Worm (Caenorhabditis elegans) whole organism, L2 larva: ENCODE data around the gene Y38E10A.35.

Experiments used
- C34F6.9 ChIP-seq: fragments of 150-350 bp; optimal IDR thresholded peaks from 2 replicates; lab custom pipeline; 2014; ENCODE audit warnings: missing biosample characterization, missing genetic modification characterization
- alr-1 ChIP-seq: fragments of 150-350 bp; optimal IDR thresholded peaks from 2 replicates; lab custom pipeline; 2014; ENCODE audit warnings: missing biosample characterization, missing genetic modification characterization
- ama-1 ChIP-seq: fragments of 150-350 bp; optimal IDR thresholded peaks from 2 replicates; lab custom pipeline; 2018; ENCODE audit warnings: inconsistent platforms
- ceh-16 ChIP-seq: fragments of 150-350 bp; optimal IDR thresholded peaks from 2 replicates; lab custom pipeline; 2014; ENCODE audit warnings: missing biosample characterization, missing genetic modification characterization
- dmd-4 ChIP-seq: sonication (generic microtip); optimal IDR thresholded peaks from 2 replicates; lab custom pipeline; 2017; ENCODE audit warnings: missing biosample characterization, missing genetic modification characterization
- egl-27 ChIP-seq: sonication (generic microtip); optimal IDR thresholded peaks from 3 replicates; lab custom pipeline; 2017; ENCODE audit warnings: missing biosample characterization, missing genetic modification reagents, missing genetic modification characterization
- elt-1 ChIP-seq: fragments of 150-350 bp; optimal IDR thresholded peaks from 2 replicates; lab custom pipeline; 2014; ENCODE audit warnings: missing biosample characterization, missing genetic modification characterization
- gmeb-1 ChIP-seq: fragments of 150-350 bp; optimal IDR thresholded peaks from 2 replicates; lab custom pipeline; 2014; ENCODE audit warnings: missing biosample characterization, missing genetic modification characterization
- lin-11 ChIP-seq: fragments of 150-350 bp; sonication (generic microtip); optimal IDR thresholded peaks from 2 replicates; lab custom pipeline; 2014; ENCODE audit warnings: missing biosample characterization, missing genetic modification characterization, inconsistent platforms, mixed read lengths
- nhr-10 ChIP-seq: sonication (generic microtip); optimal IDR thresholded peaks from 2 replicates; lab custom pipeline; 2017; ENCODE audit warnings: missing biosample characterization, missing genetic modification characterization
- nhr-11 ChIP-seq: fragments of 150-350 bp; optimal IDR thresholded peaks from 2 replicates; lab custom pipeline; 2014; ENCODE audit warnings: missing biosample characterization, missing genetic modification characterization
- nhr-12 ChIP-seq: fragments of 150-350 bp; optimal IDR thresholded peaks from 2 replicates; lab custom pipeline; 2014; ENCODE audit warnings: missing biosample characterization, missing genetic modification characterization
- nhr-21 ChIP-seq: fragments of 150-350 bp; optimal IDR thresholded peaks from 2 replicates; lab custom pipeline; 2014; ENCODE audit warnings: missing biosample characterization, missing genetic modification characterization
- nhr-237 ChIP-seq: fragments of 150-350 bp; optimal IDR thresholded peaks from 2 replicates; lab custom pipeline; 2014; ENCODE audit warnings: missing biosample characterization, missing genetic modification characterization
- nhr-6 ChIP-seq: fragments of 150-350 bp; optimal IDR thresholded peaks from 2 replicates; lab custom pipeline; 2014; ENCODE audit warnings: missing biosample characterization, missing genetic modification characterization
- nhr-77 ChIP-seq: fragments of 150-350 bp; optimal IDR thresholded peaks from 2 replicates; lab custom pipeline; 2014; ENCODE audit warnings: missing biosample characterization, missing genetic modification characterization
- sem-4 ChIP-seq: fragments of 150-350 bp; optimal IDR thresholded peaks from 2 replicates; lab custom pipeline; 2014; ENCODE audit warnings: missing biosample characterization, missing genetic modification reagents, missing genetic modification characterization
- snpc-4 ChIP-seq: fragments of 150-350 bp; optimal IDR thresholded peaks from 2 replicates; lab custom pipeline; 2014; ENCODE audit warnings: missing biosample characterization, missing genetic modification characterization
- unc-39 ChIP-seq: fragments of 150-350 bp; optimal IDR thresholded peaks from 2 replicates; lab custom pipeline; 2014; ENCODE audit warnings: missing biosample characterization, missing genetic modification characterization
- unc-55 ChIP-seq: fragments of 150-350 bp; sonication (generic microtip); optimal IDR thresholded peaks from 3 replicates; lab custom pipeline; 2014; ENCODE audit warnings: missing biosample characterization, missing genetic modification reagents, missing genetic modification characterization
- zag-1 ChIP-seq: fragments of 150-350 bp; optimal IDR thresholded peaks from 2 replicates; lab custom pipeline; 2014; ENCODE audit warnings: missing biosample characterization, missing genetic modification characterization
- ztf-11 ChIP-seq: sonication (generic microtip); optimal IDR thresholded peaks from 2 replicates; lab custom pipeline; 2017; ENCODE audit warnings: missing biosample characterization, missing genetic modification characterization

Y38E10A.35 gene

DNA sequence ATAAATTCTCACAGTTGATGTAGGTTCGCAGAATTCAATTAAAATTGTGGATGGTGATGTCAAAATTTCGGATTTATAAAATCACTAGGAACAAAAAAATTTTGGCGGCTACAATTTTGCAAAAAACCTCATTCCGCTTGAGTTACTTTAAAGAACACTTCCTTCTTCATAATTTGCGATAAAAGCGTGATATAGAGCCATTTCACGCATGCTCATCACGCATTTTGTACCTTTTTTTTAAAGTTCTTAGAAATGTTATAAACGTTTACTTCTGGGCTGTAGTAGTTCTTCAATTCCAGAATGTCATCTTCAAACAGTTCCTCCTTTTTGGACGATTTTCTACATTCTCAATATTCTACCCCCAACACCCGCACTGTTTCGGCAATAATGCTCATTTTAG is 44.7 kb downstream of the Y38E10A.35 start, which contains the start of gene srx-119:
srx-119 (plus strand) TSS at position 301 of the 400 bp plus-strand sequence.
- TF ChIP-seq unc-39 (tag; lab: Kevin White, UChicago) = no peak
- no peak for TF ChIP-seq nhr-237 (tag; lab: Kevin White, UChicago)
- TF ChIP-seq nhr-11 (tag; lab: Kevin White, UChicago) = no peak
- no peak for TF ChIP-seq nhr-6 (tag; lab: Kevin White, UChicago)
- no peak for TF ChIP-seq nhr-10 (tag; lab: Kevin White, UChicago)
- no peak for TF ChIP-seq ama-1 (lab: Kevin White, UChicago)
- no peak for TF ChIP-seq egl-27 (tag; lab: Kevin White, UChicago)
- no peak for TF ChIP-seq sem-4 (tag; lab: Kevin White, UChicago)
- no peak for TF ChIP-seq nhr-77 (tag; lab: Kevin White, UChicago)
- no peak for TF ChIP-seq gmeb-1 (tag; lab: Kevin White, UChicago)
- TF ChIP-seq dmd-4 = no peak
- no peak for TF ChIP-seq ceh-16
- no peak for TF ChIP-seq nhr-12
- TF ChIP-seq elt-1 (tag; lab: Kevin White, UChicago) = no peak
- TF ChIP-seq nhr-21 (tag; lab: Kevin White, UChicago) = no peak
- no peak for TF ChIP-seq ztf-11
- no peak for TF ChIP-seq unc-55 (GFP tag; lab: Kevin White, UChicago)

DNA sequence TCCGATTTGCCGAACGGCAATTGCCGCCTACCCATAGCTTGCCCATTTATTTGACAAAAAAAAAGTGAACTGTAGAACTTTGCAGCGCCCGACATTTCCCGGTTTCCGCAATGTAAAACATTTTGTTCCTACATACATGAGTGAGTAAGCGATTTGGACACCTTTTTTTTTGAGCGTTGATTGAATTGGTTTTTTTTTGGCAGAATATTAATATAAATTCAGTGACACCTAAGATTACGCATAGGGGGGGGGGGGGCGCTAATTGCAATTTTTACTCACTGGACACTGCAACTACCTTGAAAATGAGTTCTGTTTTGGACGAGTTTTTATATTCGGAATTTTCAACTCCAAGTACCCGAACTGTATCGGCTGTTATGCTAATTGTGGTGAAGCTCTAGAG is 47.1 kb downstream of the Y38E10A.35 start, which contains the start of gene srx-118:
srx-118 (plus strand) TSS at position 301 of the 400 bp plus-strand sequence.
- no peak for TF ChIP-seq lin-11
- no peak for TF ChIP-seq zag-1 (tag; lab: Kevin White, UChicago)
- TF ChIP-seq nhr-11 (tag; lab: Kevin White, UChicago) = no peak
- no peak for TF ChIP-seq sem-4 (tag; lab: Kevin White, UChicago)
- no peak for TF ChIP-seq C34F6.9 (tag; lab: Kevin White, UChicago)
- TF ChIP-seq alr-1 (tag; lab: Kevin White, UChicago) = no peak
- no peak for TF ChIP-seq nhr-10 (tag; lab: Kevin White, UChicago)
- TF ChIP-seq snpc-4 (tag; lab: Kevin White, UChicago) = no peak
- TF ChIP-seq nhr-77 (tag; lab: Kevin White, UChicago) = no peak
- no peak for TF ChIP-seq dmd-4
